Worm (Caenorhabditis elegans) whole organism, young adult: ENCODE results near the gene gln-6.

Experiments
- C17E4.6 ChIP-seq: fragments of 200-800 bp; sonication (Bioruptor generic); IDR thresholded peaks from 2 replicates; pipeline ENCODE4 v1.3.6; 2022; ENCODE audit warnings: missing genetic modification reagents, missing genetic modification characterization, missing compliant biosample characterization
- F52B5.7 ChIP-seq: sonication (generic microtip); optimal IDR thresholded peaks from 2 replicates; lab custom pipeline; 2016; ENCODE audit warnings: mild to moderate bottlenecking, missing genetic modification characterization, missing compliant biosample characterization
- ceh-27 ChIP-seq: fragments of 200-800 bp; sonication (Bioruptor generic); optimal IDR thresholded peaks from 2 replicates; lab custom pipeline; 2018; ENCODE audit warnings: mild to moderate bottlenecking, missing genetic modification characterization, moderate library complexity, missing compliant biosample characterization
- ets-4 ChIP-seq: fragments of 200-800 bp; sonication (Bioruptor generic); optimal IDR thresholded peaks from 2 replicates; lab custom pipeline; 2018; ENCODE audit warnings: mild to moderate bottlenecking, missing genetic modification characterization, missing compliant biosample characterization
- nfya-1 ChIP-seq: sonication (generic microtip); optimal IDR thresholded peaks from 2 replicates; lab custom pipeline; 2017; ENCODE audit warnings: antibody characterized with exemption, missing compliant biosample characterization, missing genetic modification characterization, borderline replicate concordance; ENCODE audit not compliant: insufficient read depth
- tlf-1 ChIP-seq: fragments of 200-800 bp; sonication (Bioruptor generic); optimal IDR thresholded peaks from 2 replicates; lab custom pipeline; 2018; ENCODE audit warnings: mild to moderate bottlenecking, missing genetic modification characterization, missing compliant biosample characterization
- ztf-25 ChIP-seq: fragments of 200-800 bp; sonication (Bioruptor generic); IDR thresholded peaks from 2 replicates; pipeline ENCODE4 v1.3.6; 2022; ENCODE audit warnings: missing genetic modification reagents, missing genetic modification characterization, missing compliant biosample characterization

DNA sequence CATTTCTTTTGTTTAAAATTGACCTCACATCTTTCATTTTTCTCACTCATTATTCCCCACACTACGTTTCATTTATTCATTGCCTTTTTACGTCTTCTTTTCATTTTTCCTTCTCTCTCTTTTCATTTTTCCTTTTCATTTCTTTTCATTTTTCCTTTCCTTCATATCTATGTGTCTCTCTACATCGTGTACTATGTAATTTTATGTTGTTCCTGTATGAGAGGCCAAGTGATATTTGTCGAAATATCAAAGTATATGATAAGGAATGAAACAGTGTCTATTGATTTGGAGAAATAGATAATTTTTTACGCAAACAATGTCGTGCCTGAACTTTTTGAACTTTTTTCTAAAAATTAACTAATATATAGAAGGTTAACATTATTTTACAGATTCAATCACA is 24.2 kb downstream of the gln-6 start:
- TF ChIP-seq nfya-1 (tag; lab: Kevin White, UChicago) (no peak), ceh-27 (GFP tag; lab: Kevin White, UChicago) (no peak), ztf-25 (GFP tag; lab: Robert Waterston, UW) (no peak), C17E4.6 (GFP tag; lab: Robert Waterston, UW) (no peak), ets-4 (GFP tag; lab: Kevin White, UChicago) (no peak), F52B5.7 (no peak), tlf-1 (GFP tag; lab: Kevin White, UChicago) (no peak)
